Fruit fly (Drosophila melanogaster): ENCODE results near the gene olf413.

olf413 gene

DNA sequence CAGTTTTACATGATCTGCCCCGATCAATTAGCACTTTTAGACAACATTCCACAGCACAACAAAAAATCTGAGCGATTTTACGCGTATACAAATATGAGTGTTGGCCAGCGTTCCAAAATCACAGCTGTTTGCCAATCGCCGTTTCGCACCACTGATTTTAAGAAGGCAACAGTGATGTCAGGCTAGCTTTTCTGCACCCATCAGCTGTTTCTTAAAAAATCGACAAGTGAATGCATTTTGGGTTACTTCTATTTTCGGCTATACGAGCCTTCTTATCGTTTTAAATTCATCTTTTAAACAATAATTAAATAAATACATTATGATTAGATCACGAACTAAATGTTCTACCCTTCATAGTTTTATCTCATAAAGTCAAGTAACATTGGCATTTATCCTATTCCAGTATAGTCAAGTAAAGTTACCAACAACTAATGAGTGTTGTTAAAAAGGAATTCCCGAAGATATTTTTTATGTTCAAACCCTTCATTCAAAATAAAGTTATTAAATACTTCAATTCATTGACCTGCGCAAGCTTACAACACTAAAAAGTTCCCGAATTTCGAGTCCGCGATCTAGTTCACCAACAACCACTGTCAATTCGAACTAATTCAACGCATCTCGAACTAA, 127.0 kb downstream of the olf413 start, which contains the start of the genes Rich and Ddx1 (continued):
- TF ChIP-seq CG7271 (tag; optimal IDR thresholded peaks at IDR 0.05) (no peak), Spps (tag; optimal IDR thresholded peaks at IDR 0.05) (no peak), Vsx1 (GFP tag; optimal IDR thresholded peaks at IDR 0.05) (no peak), phol (tag; optimal IDR thresholded peaks at IDR 0.05) (peak; percentile 60), CG2712 (tag; optimal IDR thresholded peaks at IDR 0.05) (peak; percentile 66), CG11695 (GFP tag; IDR thresholded peaks at IDR 0.05) (no peak), ab (GFP tag; optimal IDR thresholded peaks at IDR 0.05) (no peak), Neu2 (GFP tag; optimal IDR thresholded peaks at IDR 0.05; ENCODE audit: borderline replicate concordance) (no peak), Awh (GFP tag; IDR thresholded peaks at IDR 0.05) (no peak), CG9932 (GFP tag; IDR thresholded peaks at IDR 0.05) (peak; percentile 62), CG33557 (GFP tag; optimal IDR thresholded peaks at IDR 0.05) (peak; percentile 23), CG17829 (tag; optimal IDR thresholded peaks at IDR 0.05) (peak; percentile 57), CG34376 (GFP tag; optimal IDR thresholded peaks at IDR 0.05) (peak; percentile 28), bowl (GFP tag; IDR thresholded peaks at IDR 0.05) (no peak), CG3726 (GFP tag; IDR thresholded peaks at IDR 0.05) (no peak), klu (GFP tag; IDR thresholded peaks at IDR 0.05) (peak; percentile 22; the same call in 1 of the 2 replicates), hbn (GFP tag; IDR thresholded peaks at IDR 0.05; ENCODE audit: partially characterized antibody) (no peak), CG4328 (GFP tag; optimal IDR thresholded peaks at IDR 0.05) (peak; percentile 3), sr (GFP tag; IDR thresholded peaks at IDR 0.05) (no peak), p53 (GFP tag; optimal IDR thresholded peaks at IDR 0.05) (no peak), ssp (GFP tag; IDR thresholded peaks at IDR 0.05) (no peak), CG3847 (GFP tag; IDR thresholded peaks at IDR 0.05) (peak; percentile 65), CG13287 (GFP tag; IDR thresholded peaks at IDR 0.05; ENCODE audit: partially characterized antibody) (peak; percentile 29; the same call in 1 of the 2 replicates), nom (GFP tag; optimal IDR thresholded peaks at IDR 0.05) (no peak), gem (tag; optimal IDR thresholded peaks at IDR 0.05) (no peak), D19B (GFP tag; optimal IDR thresholded peaks at IDR 0.05) (no peak), jigr1 (GFP tag; IDR thresholded peaks at IDR 0.05) (no peak), CG6689 (GFP tag; IDR thresholded peaks at IDR 0.05) (no peak), Asciz (GFP tag; optimal IDR thresholded peaks at IDR 0.05) (no peak), en (GFP tag; optimal IDR thresholded peaks at IDR 0.05) (no peak), sens (GFP tag) (peak; percentile 86), CG11093 (GFP tag; IDR thresholded peaks at IDR 0.05) (no peak), seq (GFP tag; IDR thresholded peaks at IDR 0.05) (no peak), CkIIα-i1 (GFP tag; IDR thresholded peaks at IDR 0.05) (no peak), gro (GFP tag; optimal IDR thresholded peaks at IDR 0.05) (no peak), Hr39 (optimal IDR thresholded peaks at IDR 0.05) (no peak), Fer2 (tag; optimal IDR thresholded peaks at IDR 0.05) (no peak), Rfx (GFP tag; IDR thresholded peaks at IDR 0.05) (peak; percentile 54), psq (GFP tag; optimal IDR thresholded peaks at IDR 0.05) (no peak), chm (GFP tag; IDR thresholded peaks at IDR 0.05) (no peak; the same call in 1 of the 2 replicates), stwl (tag; optimal IDR thresholded peaks at IDR 0.05) (peak; percentile 43), CG7372 (GFP tag; IDR thresholded peaks at IDR 0.05) (no peak), CG12769 (tag; optimal IDR thresholded peaks at IDR 0.05) (no peak), CG9609 (GFP tag; optimal IDR thresholded peaks at IDR 0.05) (peak; percentile 36), CG33213 (GFP tag; optimal IDR thresholded peaks at IDR 0.05) (no peak), gt (GFP tag; IDR thresholded peaks at IDR 0.05) (no peak), Ravus (GFP tag; IDR thresholded peaks at IDR 0.05) (no peak), CHES-1-like (GFP tag; optimal IDR thresholded peaks at IDR 0.05) (peak; percentile 36), CG10959 (GFP tag; IDR thresholded peaks at IDR 0.05) (no peak), CG34422 (GFP tag; IDR thresholded peaks at IDR 0.05) (peak; percentile 50; the same call in 1 of the 3 replicates), sc (optimal IDR thresholded peaks at IDR 0.05) (no peak), sc (GFP tag; optimal IDR thresholded peaks at IDR 0.05) (no peak)
